Fruit fly (Drosophila melanogaster) whole organism, embryonic: ENCODE results near the gene CG13041.

ENCODE experiments used
- ATbp ChIP-seq: fragments of 200-800 bp; sonication (Bioruptor generic); optimal IDR thresholded peaks from 2 replicates; lab custom pipeline; 2017; ENCODE audit warnings: missing biosample characterization, mild to moderate bottlenecking, missing genetic modification characterization, missing genetic modification reagents
- Awh ChIP-seq: fragments of 200-800 bp; sonication (Bioruptor generic); IDR thresholded peaks from 2 replicates; pipeline ENCODE4, ENCODE4 v1.3.6; 2022; ENCODE audit warnings: missing biosample characterization, missing genetic modification characterization
- B-H2 ChIP-seq: fragments of 200-800 bp; sonication (Bioruptor generic); optimal IDR thresholded peaks from 2 replicates; lab custom pipeline; 2018; ENCODE audit warnings: missing biosample characterization, mild to moderate bottlenecking, missing genetic modification characterization
- CG10543 ChIP-seq: fragments of 200-800 bp; sonication (Bioruptor generic); optimal IDR thresholded peaks from 3 replicates; lab custom pipeline; 2017; ENCODE audit warnings: missing biosample characterization, mild to moderate bottlenecking, missing genetic modification characterization, moderate library complexity
- CG10654 ChIP-seq: fragments of 200-800 bp; sonication (Bioruptor generic); optimal IDR thresholded peaks from 2 replicates; lab custom pipeline; 2016; ENCODE audit warnings: missing biosample characterization, missing genetic modification characterization
- CG10959 ChIP-seq: fragments of 200-800 bp; sonication (Bioruptor generic); IDR thresholded peaks from 2 replicates; pipeline ENCODE4 v1.3.6; 2022; ENCODE audit warnings: missing biosample characterization, missing genetic modification characterization
- CG12219 ChIP-seq: fragments of 200-800 bp; sonication (Bioruptor generic); optimal IDR thresholded peaks from 3 replicates; lab custom pipeline; 2018; ENCODE audit warnings: missing biosample characterization, mild to moderate bottlenecking, missing genetic modification characterization
- CG12299 ChIP-seq: fragments of 200-800 bp; sonication (Bioruptor generic); optimal IDR thresholded peaks from 2 replicates; lab custom pipeline; 2018; ENCODE audit warnings: missing biosample characterization, mild to moderate bottlenecking, missing genetic modification characterization
- CG15514 ChIP-seq: fragments of 200-800 bp; sonication (Bioruptor generic); optimal IDR thresholded peaks from 3 replicates; lab custom pipeline; 2017; ENCODE audit warnings: missing biosample characterization, missing genetic modification characterization, mild to moderate bottlenecking, moderate library complexity, missing genetic modification reagents
- CG16813 ChIP-seq: fragments of 200-800 bp; sonication (Bioruptor generic); IDR thresholded peaks from 3 replicates; pipeline ENCODE4 v1.3.6; 2022; ENCODE audit warnings: missing biosample characterization, missing genetic modification characterization; ENCODE audit not compliant: partially characterized antibody
- CG4820 ChIP-seq: fragments of 200-800 bp; sonication (Bioruptor generic); optimal IDR thresholded peaks from 3 replicates; lab custom pipeline; 2016; ENCODE audit warnings: missing biosample characterization, missing genetic modification characterization
- CG6254 ChIP-seq: fragments of 200-800 bp; sonication (Bioruptor generic); optimal IDR thresholded peaks from 3 replicates; lab custom pipeline; 2017; ENCODE audit warnings: mild to moderate bottlenecking, missing biosample characterization, missing genetic modification reagents, missing genetic modification characterization
- CG6683 ChIP-seq: fragments of 200-800 bp; sonication (Bioruptor generic); optimal IDR thresholded peaks from 2 replicates; lab custom pipeline; 2017; ENCODE audit warnings: missing biosample characterization, mild to moderate bottlenecking, missing genetic modification characterization, missing genetic modification reagents
- CG7745 ChIP-seq: fragments of 200-800 bp; sonication (Bioruptor generic); optimal IDR thresholded peaks from 2 replicates; lab custom pipeline; 2018; ENCODE audit warnings: missing biosample characterization, mild to moderate bottlenecking, missing genetic modification characterization, moderate library complexity
- CG7963 ChIP-seq: fragments of 200-800 bp; sonication (Bioruptor generic); IDR thresholded peaks from 3 replicates; pipeline ENCODE4 v1.3.6; 2022; ENCODE audit warnings: missing biosample characterization, missing genetic modification characterization; ENCODE audit not compliant: partially characterized antibody
- CG8281 ChIP-seq: fragments of 200-800 bp; sonication (Bioruptor generic); optimal IDR thresholded peaks from 2 replicates; lab custom pipeline; 2018; ENCODE audit warnings: missing biosample characterization, mild to moderate bottlenecking, missing genetic modification characterization, moderate library complexity
- CG8290 ChIP-seq, 3 experiments: fragments of 200-800 bp; sonication (Bioruptor generic); optimal IDR thresholded peaks; 2 replicates each; lab custom pipeline; 2016 to 2019; ENCODE audit warnings: missing biosample characterization in 3 of 3, missing genetic modification characterization in 3 of 3, mild to moderate bottlenecking in 2 of 3, moderate library complexity in 1 of 3
- CG9437 ChIP-seq: fragments of 200-800 bp; sonication (Bioruptor generic); optimal IDR thresholded peaks from 2 replicates; lab custom pipeline; 2018; ENCODE audit warnings: missing biosample characterization, mild to moderate bottlenecking, missing genetic modification characterization
- CTCF ChIP-seq: fragments of 200-800 bp; sonication (Bioruptor generic); optimal IDR thresholded peaks from 2 replicates; lab custom pipeline; 2017; ENCODE audit warnings: missing biosample characterization, mild to moderate bottlenecking, missing genetic modification characterization, moderate library complexity
- Dad ChIP-seq: fragments of 200-800 bp; sonication (Bioruptor generic); optimal IDR thresholded peaks from 3 replicates; lab custom pipeline; 2016; ENCODE audit warnings: missing biosample characterization, missing genetic modification characterization
- Dfd ChIP-seq, 2 experiments: fragments of >200 bp; optimal IDR thresholded peaks; 2 replicates each; lab custom pipeline; 2017; ENCODE audit warnings: missing biosample characterization in 2 of 2, missing genetic modification characterization in 2 of 2
- Doc3 ChIP-seq: fragments of 200-800 bp; sonication (Bioruptor generic); IDR thresholded peaks from 3 replicates; pipeline ENCODE4 v1.3.6; 2022; ENCODE audit warnings: missing biosample characterization, missing genetic modification characterization; ENCODE audit not compliant: partially characterized antibody
- Fer2 ChIP-seq: fragments of 200-800 bp; sonication (Bioruptor generic); optimal IDR thresholded peaks from 2 replicates; lab custom pipeline; 2018; ENCODE audit warnings: missing biosample characterization, mild to moderate bottlenecking, missing genetic modification characterization, moderate library complexity
- HLH3B ChIP-seq: fragments of 200-800 bp; sonication (Bioruptor generic); IDR thresholded peaks from 2 replicates; pipeline ENCODE4 v1.3.6; 2022; ENCODE audit warnings: missing biosample characterization, missing genetic modification characterization
- Hr39 ChIP-seq: fragments of >200 bp; optimal IDR thresholded peaks from 2 replicates; lab custom pipeline; 2017
- Med ChIP-seq: fragments of 200-800 bp; sonication (Bioruptor generic); peaks from one replicate; lab custom pipeline; 2016; ENCODE audit warnings: missing biosample characterization, missing genetic modification characterization, mild to moderate bottlenecking, inconsistent platforms, moderate library complexity
- Mes4 ChIP-seq: fragments of 200-800 bp; sonication (Bioruptor generic); optimal IDR thresholded peaks from 2 replicates; lab custom pipeline; 2016; ENCODE audit warnings: missing biosample characterization, missing genetic modification characterization
- Taf1 ChIP-seq: fragments of 200-800 bp; sonication (Bioruptor generic); IDR thresholded peaks from 2 replicates; pipeline ENCODE4 v1.3.6; 2022; ENCODE audit warnings: missing biosample characterization, missing genetic modification characterization
- Vsx1 ChIP-seq: fragments of 200-800 bp; sonication (Bioruptor generic); optimal IDR thresholded peaks from 2 replicates; lab custom pipeline; 2017; ENCODE audit warnings: missing biosample characterization, mild to moderate bottlenecking, missing genetic modification characterization, missing genetic modification reagents
- al ChIP-seq: fragments of 200-800 bp; sonication (Bioruptor generic); IDR thresholded peaks from 2 replicates; pipeline ENCODE4 v1.3.6; 2022; ENCODE audit warnings: missing biosample characterization, missing genetic modification characterization
- aop ChIP-seq: fragments of 200-800 bp; sonication (Bioruptor generic); IDR thresholded peaks from 2 replicates; pipeline ENCODE4 v1.3.6; 2022; ENCODE audit warnings: missing biosample characterization, missing genetic modification characterization
- br ChIP-seq: fragments of >200 bp; optimal IDR thresholded peaks from 2 replicates; lab custom pipeline; 2017
- chn ChIP-seq: fragments of 200-800 bp; sonication (Bioruptor generic); optimal IDR thresholded peaks from 2 replicates; lab custom pipeline; 2016; ENCODE audit warnings: missing biosample characterization, missing genetic modification characterization
- crp ChIP-seq, 2 experiments: fragments of 200-800 bp; sonication (Bioruptor generic); optimal IDR thresholded peaks; 2 replicates in 1 of 2; 3 replicates in 1 of 2; lab custom pipeline; 2017; ENCODE audit warnings: missing biosample characterization in 2 of 2, missing genetic modification characterization in 2 of 2, mild to moderate bottlenecking in 1 of 2, moderate library complexity in 1 of 2
- dmrt99B ChIP-seq: fragments of 200-800 bp; sonication (Bioruptor generic); optimal IDR thresholded peaks from 2 replicates; lab custom pipeline; 2018; ENCODE audit warnings: missing biosample characterization, mild to moderate bottlenecking, missing genetic modification characterization, moderate library complexity
- exex ChIP-seq: fragments of 200-800 bp; sonication (Bioruptor generic); optimal IDR thresholded peaks from 4 replicates; lab custom pipeline; 2018; ENCODE audit warnings: missing biosample characterization, mild to moderate bottlenecking, missing genetic modification characterization, moderate library complexity
- gro ChIP-seq: fragments of 200-800 bp; sonication (Bioruptor generic); optimal IDR thresholded peaks from 2 replicates; lab custom pipeline; 2016; ENCODE audit warnings: missing biosample characterization, missing genetic modification characterization
- gsb ChIP-seq: fragments of 200-800 bp; sonication (Bioruptor generic); IDR thresholded peaks from 2 replicates; pipeline ENCODE4 v1.3.6; 2022; ENCODE audit warnings: missing biosample characterization, missing genetic modification characterization
- ham ChIP-seq: fragments of 200-800 bp; sonication (Bioruptor generic); IDR thresholded peaks from 2 replicates; pipeline ENCODE4 v1.3.6; 2022; ENCODE audit warnings: missing biosample characterization, missing genetic modification characterization
- inv ChIP-seq: fragments of 200-800 bp; sonication (Bioruptor generic); IDR thresholded peaks from 2 replicates; pipeline ENCODE4 v1.3.6; 2022; ENCODE audit warnings: missing biosample characterization, missing genetic modification characterization; ENCODE audit not compliant: partially characterized antibody
- p53 ChIP-seq: fragments of 200-800 bp; sonication (Bioruptor generic); optimal IDR thresholded peaks from 2 replicates; lab custom pipeline; 2016; ENCODE audit warnings: missing biosample characterization, missing genetic modification characterization
- pnt ChIP-seq: fragments of 200-800 bp; sonication (Bioruptor generic); optimal IDR thresholded peaks from 3 replicates; lab custom pipeline; 2016; ENCODE audit warnings: missing biosample characterization, missing genetic modification characterization
- pzg ChIP-seq: fragments of 200-800 bp; sonication (Bioruptor generic); optimal IDR thresholded peaks from 3 replicates; lab custom pipeline; 2018; ENCODE audit warnings: missing biosample characterization, mild to moderate bottlenecking, missing genetic modification characterization, moderate library complexity
- schlank ChIP-seq: fragments of 200-800 bp; sonication (Bioruptor generic); optimal IDR thresholded peaks from 2 replicates; lab custom pipeline; 2018; ENCODE audit warnings: missing biosample characterization, mild to moderate bottlenecking, missing genetic modification characterization
- sima ChIP-seq: fragments of 200-800 bp; sonication (Bioruptor generic); optimal IDR thresholded peaks from 2 replicates; lab custom pipeline; 2016; ENCODE audit warnings: missing biosample characterization, missing genetic modification characterization
- sna ChIP-seq: fragments of 200-800 bp; sonication (Bioruptor generic); IDR thresholded peaks from 2 replicates; pipeline ENCODE4 v1.3.6; 2022; ENCODE audit warnings: missing biosample characterization, missing genetic modification characterization; ENCODE audit not compliant: partially characterized antibody
- so ChIP-seq: fragments of 200-800 bp; sonication (Bioruptor generic); IDR thresholded peaks from 3 replicates; pipeline ENCODE4 v1.3.6; 2022; ENCODE audit warnings: missing biosample characterization, missing genetic modification characterization
- sob ChIP-seq: fragments of 200-800 bp; sonication (Bioruptor generic); IDR thresholded peaks from 2 replicates; pipeline ENCODE4 v1.3.6; 2022; ENCODE audit warnings: missing biosample characterization, missing genetic modification characterization
- twi ChIP-seq: fragments of 200-800 bp; optimal IDR thresholded peaks from 2 replicates; lab custom pipeline; 2019; ENCODE audit warnings: missing biosample characterization, mild to moderate bottlenecking, missing genetic modification characterization, moderate library complexity
- tx ChIP-seq: fragments of 200-800 bp; sonication (Bioruptor generic); optimal IDR thresholded peaks from 2 replicates; lab custom pipeline; 2016; ENCODE audit warnings: missing biosample characterization, missing genetic modification characterization
- vvl ChIP-seq: fragments of 200-800 bp; sonication (Bioruptor generic); IDR thresholded peaks from 2 replicates; pipeline ENCODE4 v1.3.6; 2022; ENCODE audit warnings: missing biosample characterization, missing genetic modification characterization

The CG13041 gene

DNA sequence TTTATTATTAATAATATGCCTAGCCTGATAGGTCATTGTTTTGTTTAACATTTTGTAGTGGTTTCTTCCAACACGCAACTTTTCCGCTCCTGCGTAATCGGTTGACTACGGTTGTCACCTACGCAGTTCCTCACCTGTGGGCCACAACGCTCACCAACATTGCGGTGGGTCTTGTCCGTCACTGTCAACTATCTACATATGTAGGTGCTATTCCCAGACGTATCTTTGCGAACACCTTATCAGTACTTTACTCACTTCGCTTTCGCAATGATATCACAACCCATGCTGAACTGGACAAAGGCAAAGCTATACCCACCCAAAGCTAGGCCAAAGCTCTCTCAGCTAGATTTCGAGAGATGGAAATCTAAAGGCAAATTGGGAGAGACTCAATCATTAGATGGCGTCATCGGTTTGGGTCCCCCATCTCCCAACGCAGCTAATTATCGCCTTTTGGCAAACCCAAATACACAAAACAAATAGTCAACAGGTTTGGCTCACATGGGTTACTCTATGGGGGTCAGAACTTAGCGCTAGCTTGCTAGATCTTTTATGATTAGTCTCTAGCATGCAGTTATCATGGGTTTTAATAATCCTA lies 36.9 kb upstream of the CG13041 start (continued):
- TF ChIP-seq Doc3 (GFP tag; lab: Robert Waterston, UW) = no peak
- TF ChIP-seq HLH3B (GFP tag; lab: Robert Waterston, UW) = no peak
- TF ChIP-seq CG10543 (GFP tag; lab: Kevin White, UChicago) = peak; percentile 11
- peak; percentile 48 for TF ChIP-seq schlank
- TF ChIP-seq ATbp (GFP tag; lab: Kevin White, UChicago) = no peak
- no peak for TF ChIP-seq CG12299
- no peak for TF ChIP-seq CTCF (GFP tag; lab: Kevin White, UChicago)
- no peak for TF ChIP-seq Awh (GFP tag; lab: Robert Waterston, UW)
- no peak for TF ChIP-seq inv (GFP tag; lab: Robert Waterston, UW)
- no peak for TF ChIP-seq pnt (GFP tag; lab: Kevin White, UChicago)
- TF ChIP-seq so = no peak
- no peak for TF ChIP-seq dmrt99B (tag; lab: Kevin White, UChicago)
- TF ChIP-seq Med (GFP tag; lab: Kevin White, UChicago) = peak; percentile 51
- TF ChIP-seq tx (GFP tag; lab: Kevin White, UChicago) = no peak
- no peak for TF ChIP-seq p53 (GFP tag; lab: Kevin White, UChicago)
- TF ChIP-seq CG12219 = no peak
- TF ChIP-seq Fer2 (tag; lab: Kevin White, UChicago) = no peak
- TF ChIP-seq twi (tag; lab: Kevin White, UChicago) = no peak
- no peak for TF ChIP-seq vvl
- no peak for TF ChIP-seq br (lab: Kevin White, UChicago)
- no peak for TF ChIP-seq CG9437 (GFP tag; lab: Kevin White, UChicago)
- peak; percentile 87 for TF ChIP-seq exex (tag; lab: Kevin White, UChicago)
- no peak for TF ChIP-seq aop (GFP tag; lab: Robert Waterston, UW)
- TF ChIP-seq CG16813 (GFP tag; lab: Robert Waterston, UW) = no peak
- no peak for TF ChIP-seq chn
- TF ChIP-seq CG7963 (GFP tag; lab: Robert Waterston, UW) = no peak
- TF ChIP-seq Mes4 (GFP tag; lab: Kevin White, UChicago) = no peak
- TF ChIP-seq CG6254 (GFP tag; lab: Kevin White, UChicago) = no peak
- TF ChIP-seq Dfd (GFP tag; optimal IDR thresholded peaks at IDR 0.05; lab: Kevin White, UChicago) = no peak
- no peak for TF ChIP-seq sima (GFP tag; lab: Kevin White, UChicago)
- no peak for TF ChIP-seq Dad (GFP tag; lab: Kevin White, UChicago)
- no peak for TF ChIP-seq pzg (GFP tag; lab: Kevin White, UChicago)
- no peak for TF ChIP-seq CG7745
- no peak for TF ChIP-seq CG4820 (GFP tag; lab: Kevin White, UChicago)
- TF ChIP-seq Hr39 (lab: Kevin White, UChicago) = no peak
- TF ChIP-seq CG6683 (GFP tag; lab: Kevin White, UChicago) = no peak
- no peak for TF ChIP-seq CG8290 (GFP tag; optimal IDR thresholded peaks at IDR 0.05; lab: Kevin White, UChicago)
- TF ChIP-seq CG8290 (tag; optimal IDR thresholded peaks at IDR 0.05; lab: Kevin White, UChicago) = peak in 1 of 2 experiments; percentile 48
- TF ChIP-seq al (GFP tag; lab: Robert Waterston, UW) = no peak
- TF ChIP-seq CG10654 (GFP tag; lab: Kevin White, UChicago) = no peak
- no peak for TF ChIP-seq gsb (GFP tag; lab: Robert Waterston, UW)
- TF ChIP-seq B-H2 = peak; percentile 46
- TF ChIP-seq sob = no peak
- TF ChIP-seq Taf1 (GFP tag; lab: Robert Waterston, UW) = no peak
- no peak for TF ChIP-seq CG10959
- no peak for TF ChIP-seq crp (GFP tag; optimal IDR thresholded peaks at IDR 0.05; lab: Kevin White, UChicago)
- no peak for TF ChIP-seq Vsx1 (GFP tag; lab: Kevin White, UChicago)
- TF ChIP-seq gro = no peak
- peak; percentile 48 for TF ChIP-seq CG15514
- TF ChIP-seq ham (GFP tag; lab: Robert Waterston, UW) = no peak
- TF ChIP-seq CG8281 = no peak
- TF ChIP-seq sna (GFP tag; lab: Robert Waterston, UW) = no peak
